Fruit fly (Drosophila melanogaster) whole organism, embryonic: ENCODE measurements around the gene frj.

Source experiments
- ATbp ChIP-seq: fragments of 200-800 bp; sonication (Bioruptor generic); optimal IDR thresholded peaks from 2 replicates; lab custom pipeline; 2017; ENCODE audit warnings: missing biosample characterization, mild to moderate bottlenecking, missing genetic modification characterization, missing genetic modification reagents
- Blimp-1 ChIP-seq: fragments of 200-800 bp; sonication (Bioruptor generic); optimal IDR thresholded peaks from 3 replicates; lab custom pipeline; 2018; ENCODE audit warnings: missing biosample characterization, missing genetic modification characterization, mild to moderate bottlenecking, moderate library complexity, missing genetic modification reagents
- CG10431 ChIP-seq: fragments of 200-800 bp; sonication (Bioruptor generic); optimal IDR thresholded peaks from 3 replicates; lab custom pipeline; 2018; ENCODE audit warnings: missing biosample characterization, mild to moderate bottlenecking, missing genetic modification characterization
- CG12155 ChIP-seq: fragments of 200-800 bp; sonication (Bioruptor generic); optimal IDR thresholded peaks from 3 replicates; lab custom pipeline; 2016; ENCODE audit warnings: missing biosample characterization, missing genetic modification characterization
- CG14014 ChIP-seq: fragments of 200-800 bp; sonication (Bioruptor generic); IDR thresholded peaks from 2 replicates; pipeline ENCODE4 v1.3.6; 2022; ENCODE audit warnings: missing biosample characterization, missing genetic modification characterization
- CG14441 ChIP-seq: fragments of 200-800 bp; sonication (Bioruptor generic); IDR thresholded peaks from 2 replicates; pipeline ENCODE4 v1.3.6; 2022; ENCODE audit warnings: missing biosample characterization, missing genetic modification characterization
- CG14860 ChIP-seq: fragments of 200-800 bp; sonication (Bioruptor generic); IDR thresholded peaks from 3 replicates; pipeline ENCODE4 v1.3.6; 2022; ENCODE audit warnings: missing biosample characterization, missing genetic modification characterization; ENCODE audit not compliant: partially characterized antibody
- CG1647 ChIP-seq: fragments of 200-800 bp; sonication (Bioruptor generic); optimal IDR thresholded peaks from 3 replicates; lab custom pipeline; 2016; ENCODE audit warnings: missing biosample characterization, missing genetic modification characterization
- CG17568 ChIP-seq: fragments of 200-800 bp; sonication (Bioruptor generic); optimal IDR thresholded peaks from 2 replicates; lab custom pipeline; 2018; ENCODE audit warnings: missing biosample characterization, mild to moderate bottlenecking, missing genetic modification characterization, moderate library complexity
- CG17829 ChIP-seq: fragments of 200-800 bp; optimal IDR thresholded peaks from 2 replicates; lab custom pipeline; 2019; ENCODE audit warnings: missing biosample characterization, mild to moderate bottlenecking, missing genetic modification characterization, moderate library complexity
- CG32532 ChIP-seq: fragments of 200-800 bp; sonication (Bioruptor generic); IDR thresholded peaks from 2 replicates; pipeline ENCODE4 v1.3.6; 2022; ENCODE audit warnings: missing biosample characterization, missing genetic modification characterization
- CG4617 ChIP-seq: fragments of 200-800 bp; sonication (Bioruptor generic); optimal IDR thresholded peaks from 3 replicates; lab custom pipeline; 2016; ENCODE audit warnings: missing biosample characterization, missing genetic modification characterization, borderline replicate concordance
- CG6765 ChIP-seq: fragments of 200-800 bp; sonication (Bioruptor generic); optimal IDR thresholded peaks from 3 replicates; lab custom pipeline; 2017; ENCODE audit warnings: missing biosample characterization, mild to moderate bottlenecking, missing genetic modification characterization
- CG8388 ChIP-seq: fragments of 200-800 bp; sonication (Bioruptor generic); optimal IDR thresholded peaks from 2 replicates; lab custom pipeline; 2019; ENCODE audit warnings: missing biosample characterization, mild to moderate bottlenecking, missing genetic modification characterization, moderate library complexity
- CG8924 ChIP-seq: fragments of 200-800 bp; optimal IDR thresholded peaks from 3 replicates; lab custom pipeline; 2019; ENCODE audit warnings: missing biosample characterization, mild to moderate bottlenecking, missing genetic modification characterization, moderate library complexity
- CG9876 ChIP-seq: fragments of 200-800 bp; sonication (Bioruptor generic); optimal IDR thresholded peaks from 2 replicates; lab custom pipeline; 2016; ENCODE audit warnings: missing biosample characterization, missing genetic modification characterization
- CHES-1-like ChIP-seq: fragments of 200-800 bp; sonication (Bioruptor generic); optimal IDR thresholded peaks from 2 replicates; lab custom pipeline; 2016; ENCODE audit warnings: missing biosample characterization, missing genetic modification characterization
- CoRest ChIP-seq: fragments of 200-800 bp; sonication (Bioruptor generic); optimal IDR thresholded peaks from 3 replicates; lab custom pipeline; 2018; ENCODE audit warnings: missing biosample characterization, mild to moderate bottlenecking, missing genetic modification characterization, moderate library complexity
- Elba2 ChIP-seq: fragments of 200-800 bp; sonication (Bioruptor generic); optimal IDR thresholded peaks from 3 replicates; lab custom pipeline; 2016; ENCODE audit warnings: missing biosample characterization, missing genetic modification characterization
- HLH54F ChIP-seq: fragments of 200-800 bp; sonication (Bioruptor generic); optimal IDR thresholded peaks from 3 replicates; lab custom pipeline; 2016; ENCODE audit warnings: missing biosample characterization, missing genetic modification characterization
- Hmr ChIP-seq: fragments of 200-800 bp; sonication (Bioruptor generic); optimal IDR thresholded peaks from 3 replicates; lab custom pipeline; 2017; ENCODE audit warnings: mild to moderate bottlenecking, missing biosample characterization, missing genetic modification reagents, missing genetic modification characterization
- Mes4 ChIP-seq: fragments of 200-800 bp; sonication (Bioruptor generic); optimal IDR thresholded peaks from 2 replicates; lab custom pipeline; 2016; ENCODE audit warnings: missing biosample characterization, missing genetic modification characterization
- Nf-YC ChIP-seq: fragments of 200-800 bp; optimal IDR thresholded peaks from 3 replicates; lab custom pipeline; 2019; ENCODE audit warnings: missing biosample characterization, mild to moderate bottlenecking, missing genetic modification characterization, moderate library complexity
- Oli ChIP-seq: fragments of 200-800 bp; sonication (Bioruptor generic); optimal IDR thresholded peaks from 2 replicates; lab custom pipeline; 2018; ENCODE audit warnings: missing biosample characterization, mild to moderate bottlenecking, missing genetic modification characterization, moderate library complexity
- Scr ChIP-seq: fragments of 200-800 bp; sonication (Bioruptor generic); IDR thresholded peaks from 2 replicates; pipeline ENCODE4 v1.3.6; 2022; ENCODE audit warnings: missing biosample characterization, missing genetic modification characterization; ENCODE audit not compliant: partially characterized antibody
- Sox102F ChIP-seq: fragments of 200-800 bp; sonication (Bioruptor generic); optimal IDR thresholded peaks from 2 replicates; lab custom pipeline; 2018; ENCODE audit warnings: missing biosample characterization, mild to moderate bottlenecking, missing genetic modification characterization, moderate library complexity
- Trl ChIP-seq, 3 experiments: fragments of >200 bp in 2 of 3; fragments of 200-800 bp in 1 of 3; sonication (Bioruptor generic) in 1 of 3; optimal IDR thresholded peaks; 2 replicates in 1 of 3; 3 replicates in 2 of 3; lab custom pipeline; 2016 to 2017; ENCODE audit warnings: missing biosample characterization in 1 of 3, missing genetic modification characterization in 1 of 3
- Vsx1 ChIP-seq: fragments of 200-800 bp; sonication (Bioruptor generic); optimal IDR thresholded peaks from 2 replicates; lab custom pipeline; 2017; ENCODE audit warnings: missing biosample characterization, mild to moderate bottlenecking, missing genetic modification characterization, missing genetic modification reagents
- aop ChIP-seq: fragments of 200-800 bp; sonication (Bioruptor generic); IDR thresholded peaks from 2 replicates; pipeline ENCODE4 v1.3.6; 2022; ENCODE audit warnings: missing biosample characterization, missing genetic modification characterization
- br ChIP-seq: fragments of >200 bp; optimal IDR thresholded peaks from 2 replicates; lab custom pipeline; 2017
- caup ChIP-seq: fragments of 200-800 bp; sonication (Bioruptor generic); optimal IDR thresholded peaks from 3 replicates; lab custom pipeline; 2017; ENCODE audit warnings: missing biosample characterization, mild to moderate bottlenecking, missing genetic modification characterization, moderate library complexity; ENCODE audit not compliant: severe bottlenecking
- croc ChIP-seq: fragments of 200-800 bp; sonication (Bioruptor generic); conservative IDR thresholded peaks from 3 replicates; pipeline ENCODE4 v1.3.6; 2022; ENCODE audit warnings: missing biosample characterization, missing genetic modification characterization
- dysf ChIP-seq: fragments of 200-800 bp; sonication (Bioruptor generic); IDR thresholded peaks from 3 replicates; pipeline ENCODE4 v1.3.6; 2022; ENCODE audit warnings: missing biosample characterization, missing genetic modification characterization
- fd102C ChIP-seq: fragments of 200-800 bp; sonication (Bioruptor generic); optimal IDR thresholded peaks from 2 replicates; lab custom pipeline; 2018; ENCODE audit warnings: missing biosample characterization, mild to moderate bottlenecking, missing genetic modification characterization, moderate library complexity
- gcm ChIP-seq: fragments of 200-800 bp; sonication (Bioruptor generic); optimal IDR thresholded peaks from 2 replicates; lab custom pipeline; 2019; ENCODE audit warnings: missing biosample characterization, mild to moderate bottlenecking, missing genetic modification characterization, moderate library complexity
- hbn ChIP-seq: fragments of 200-800 bp; sonication (Bioruptor generic); IDR thresholded peaks from 2 replicates; pipeline ENCODE4 v1.3.6; 2022; ENCODE audit warnings: missing biosample characterization, missing genetic modification characterization; ENCODE audit not compliant: partially characterized antibody
- ind ChIP-seq: fragments of 200-800 bp; sonication (Bioruptor generic); optimal IDR thresholded peaks from 3 replicates; lab custom pipeline; 2016; ENCODE audit warnings: missing biosample characterization, missing genetic modification characterization
- inv ChIP-seq: fragments of 200-800 bp; sonication (Bioruptor generic); IDR thresholded peaks from 2 replicates; pipeline ENCODE4 v1.3.6; 2022; ENCODE audit warnings: missing biosample characterization, missing genetic modification characterization; ENCODE audit not compliant: partially characterized antibody
- kni ChIP-seq: fragments of 200-800 bp; sonication (Bioruptor generic); optimal IDR thresholded peaks from 3 replicates; lab custom pipeline; 2017; ENCODE audit warnings: mild to moderate bottlenecking, missing biosample characterization, missing genetic modification reagents, missing genetic modification characterization
- mam ChIP-seq: fragments of 200-800 bp; sonication (Bioruptor generic); optimal IDR thresholded peaks from 3 replicates; lab custom pipeline; 2016; ENCODE audit warnings: missing biosample characterization, missing genetic modification characterization
- psq ChIP-seq: fragments of 200-800 bp; sonication (Bioruptor generic); optimal IDR thresholded peaks from 2 replicates; lab custom pipeline; 2017; ENCODE audit warnings: missing biosample characterization, missing genetic modification characterization
- repo ChIP-seq: fragments of 200-800 bp; sonication (Bioruptor generic); optimal IDR thresholded peaks from 2 replicates; lab custom pipeline; 2016; ENCODE audit warnings: missing biosample characterization, missing genetic modification characterization
- salm ChIP-seq: fragments of 200-800 bp; sonication (Bioruptor generic); optimal IDR thresholded peaks from 2 replicates; lab custom pipeline; 2018; ENCODE audit warnings: missing biosample characterization, mild to moderate bottlenecking, missing genetic modification characterization
- schlank ChIP-seq: fragments of 200-800 bp; sonication (Bioruptor generic); optimal IDR thresholded peaks from 2 replicates; lab custom pipeline; 2018; ENCODE audit warnings: missing biosample characterization, mild to moderate bottlenecking, missing genetic modification characterization
- slbo ChIP-seq: fragments of 200-800 bp; sonication (Bioruptor generic); IDR thresholded peaks from 2 replicates; pipeline ENCODE4 v1.3.6; 2022; ENCODE audit warnings: missing biosample characterization, missing genetic modification characterization
- tgo ChIP-seq: fragments of 200-800 bp; sonication (Bioruptor generic); IDR thresholded peaks from 3 replicates; pipeline ENCODE4 v1.3.6; 2022; ENCODE audit warnings: missing biosample characterization, missing genetic modification characterization
- unc-4 ChIP-seq: fragments of 200-800 bp; sonication (Bioruptor generic); IDR thresholded peaks from 2 replicates; pipeline ENCODE4 v1.3.6; 2022; ENCODE audit warnings: missing biosample characterization, missing genetic modification characterization; ENCODE audit not compliant: partially characterized antibody
- vvl ChIP-seq: fragments of 200-800 bp; sonication (Bioruptor generic); IDR thresholded peaks from 2 replicates; pipeline ENCODE4 v1.3.6; 2022; ENCODE audit warnings: missing biosample characterization, missing genetic modification characterization

frj gene

dm6 chr2L:6455032-6455954 is 559 bp upstream of the frj start, which contains the start of gene retm (continued):
- TF ChIP-seq CoRest: no peak
- TF ChIP-seq CG8388 (GFP tag; lab: Kevin White, UChicago): no peak
- no peak for TF ChIP-seq Vsx1 (GFP tag; lab: Kevin White, UChicago)
- no peak for TF ChIP-seq slbo (GFP tag; lab: Robert Waterston, UW)
- TF ChIP-seq caup (GFP tag; lab: Kevin White, UChicago): no peak
- TF ChIP-seq Trl (optimal IDR thresholded peaks at IDR 0.05; lab: Kevin White, UChicago): peak in 1 of 2 experiments; percentile 12
- no peak for TF ChIP-seq Trl (GFP tag; optimal IDR thresholded peaks at IDR 0.05; lab: Kevin White, UChicago)
- TF ChIP-seq CG17568: peak; percentile 39
- peak; percentile 42; the same call in 1 of the 2 replicates for TF ChIP-seq vvl (GFP tag; lab: Robert Waterston, UW)
- no peak for TF ChIP-seq ATbp (GFP tag; lab: Kevin White, UChicago)
- TF ChIP-seq Hmr (GFP tag; lab: Kevin White, UChicago): no peak
- no peak for TF ChIP-seq inv (GFP tag; lab: Robert Waterston, UW)
- no peak for TF ChIP-seq fd102C (GFP tag; lab: Kevin White, UChicago)
- peak; percentile 28 for TF ChIP-seq kni (GFP tag; lab: Kevin White, UChicago)
- no peak for TF ChIP-seq br (lab: Kevin White, UChicago)
- no peak for TF ChIP-seq HLH54F
- TF ChIP-seq CG6765 (GFP tag; lab: Kevin White, UChicago): no peak
- TF ChIP-seq ind (GFP tag; lab: Kevin White, UChicago): no peak
- peak; percentile 27 for TF ChIP-seq Elba2 (GFP tag; lab: Kevin White, UChicago)
- TF ChIP-seq tgo: no peak
- no peak for TF ChIP-seq Mes4 (GFP tag; lab: Kevin White, UChicago)
- TF ChIP-seq unc-4 (GFP tag; lab: Robert Waterston, UW): no peak
- TF ChIP-seq CG32532 (GFP tag; lab: Robert Waterston, UW): peak; percentile 25; the same call in 1 of the 2 replicates
- TF ChIP-seq schlank (tag; lab: Kevin White, UChicago): no peak
- TF ChIP-seq hbn (GFP tag; lab: Robert Waterston, UW): no peak
- TF ChIP-seq psq: no peak
- no peak for TF ChIP-seq CG9876
- TF ChIP-seq repo: no peak
- TF ChIP-seq CG14441 (GFP tag; lab: Robert Waterston, UW): no peak
- no peak for TF ChIP-seq mam (GFP tag; lab: Kevin White, UChicago)
- TF ChIP-seq croc: no peak
- no peak for TF ChIP-seq CG4617 (GFP tag; lab: Kevin White, UChicago)
- no peak for TF ChIP-seq CG1647
- no peak for TF ChIP-seq salm (tag; lab: Kevin White, UChicago)
- TF ChIP-seq Oli (tag; lab: Kevin White, UChicago): no peak
- no peak for TF ChIP-seq CG17829 (tag; lab: Kevin White, UChicago)
- no peak for TF ChIP-seq dysf
- TF ChIP-seq Blimp-1 (GFP tag; lab: Kevin White, UChicago): no peak
- peak; percentile 68 for TF ChIP-seq CG8924 (tag; lab: Kevin White, UChicago)
- no peak; the same call in 1 of the 2 replicates for TF ChIP-seq CG14014
- TF ChIP-seq aop (GFP tag; lab: Robert Waterston, UW): no peak
- no peak for TF ChIP-seq Scr (GFP tag; lab: Robert Waterston, UW)
- no peak for TF ChIP-seq Sox102F (GFP tag; lab: Kevin White, UChicago)
- no peak for TF ChIP-seq gcm
- peak; percentile 88 for TF ChIP-seq Nf-YC (tag; lab: Kevin White, UChicago)
- no peak for TF ChIP-seq CG12155 (GFP tag; lab: Kevin White, UChicago)
- TF ChIP-seq CG14860 (GFP tag; lab: Robert Waterston, UW): no peak
- no peak for TF ChIP-seq CG10431 (GFP tag; lab: Kevin White, UChicago)
- no peak for TF ChIP-seq CHES-1-like (GFP tag; lab: Kevin White, UChicago)
